Fruit fly (Drosophila melanogaster) whole organism, embryonic: Measurements from ENCODE around the gene Paics.

Source experiments
- Adf1 ChIP-seq: fragments of 200-800 bp; sonication (Bioruptor generic); IDR thresholded peaks from 2 replicates; pipeline ENCODE4 v1.3.6; 2022; ENCODE audit warnings: missing biosample characterization, missing genetic modification characterization
- B-H2 ChIP-seq: fragments of 200-800 bp; sonication (Bioruptor generic); optimal IDR thresholded peaks from 2 replicates; lab custom pipeline; 2018; ENCODE audit warnings: missing biosample characterization, mild to moderate bottlenecking, missing genetic modification characterization
- Bgb ChIP-seq: fragments of 200-800 bp; sonication (Bioruptor generic); IDR thresholded peaks from 2 replicates; pipeline ENCODE4 v1.3.6; 2022; ENCODE audit warnings: missing biosample characterization, missing genetic modification characterization; ENCODE audit not compliant: partially characterized antibody
- CG12769 ChIP-seq: fragments of 200-800 bp; sonication (Bioruptor generic); optimal IDR thresholded peaks from 2 replicates; lab custom pipeline; 2019; ENCODE audit warnings: missing biosample characterization, mild to moderate bottlenecking, missing genetic modification characterization, moderate library complexity
- CG13894 ChIP-seq: fragments of 200-800 bp; sonication (Bioruptor generic); optimal IDR thresholded peaks from 3 replicates; lab custom pipeline; 2018; ENCODE audit warnings: missing biosample characterization, mild to moderate bottlenecking, missing genetic modification characterization, moderate library complexity
- CG15269 ChIP-seq: fragments of 200-800 bp; sonication (Bioruptor generic); optimal IDR thresholded peaks from 2 replicates; lab custom pipeline; 2018; ENCODE audit warnings: missing biosample characterization, mild to moderate bottlenecking, missing genetic modification characterization, moderate library complexity
- CG1603 ChIP-seq: fragments of 200-800 bp; sonication (Bioruptor generic); optimal IDR thresholded peaks from 2 replicates; lab custom pipeline; 2019; ENCODE audit warnings: missing biosample characterization, mild to moderate bottlenecking, missing genetic modification characterization, moderate library complexity
- CG17361 ChIP-seq: fragments of 200-800 bp; sonication (Bioruptor generic); IDR thresholded peaks from 3 replicates; pipeline ENCODE4 v1.3.6; 2022; ENCODE audit warnings: missing biosample characterization, missing genetic modification characterization
- CG18476 ChIP-seq: fragments of 200-800 bp; sonication (Bioruptor generic); optimal IDR thresholded peaks from 2 replicates; lab custom pipeline; 2016; ENCODE audit warnings: missing biosample characterization, mild to moderate bottlenecking, missing genetic modification characterization
- CG2116 ChIP-seq: fragments of 200-800 bp; sonication (Bioruptor generic); optimal IDR thresholded peaks from 3 replicates; lab custom pipeline; 2018; ENCODE audit warnings: missing biosample characterization, mild to moderate bottlenecking, missing genetic modification characterization
- CG31388 ChIP-seq: fragments of 200-800 bp; sonication (Bioruptor generic); optimal IDR thresholded peaks from 2 replicates; lab custom pipeline; 2016; ENCODE audit warnings: missing biosample characterization, missing genetic modification characterization
- CG4820 ChIP-seq: fragments of 200-800 bp; sonication (Bioruptor generic); optimal IDR thresholded peaks from 3 replicates; lab custom pipeline; 2016; ENCODE audit warnings: missing biosample characterization, missing genetic modification characterization
- CG5953 ChIP-seq: fragments of 200-800 bp; sonication (Bioruptor generic); IDR thresholded peaks from 2 replicates; pipeline ENCODE4 v1.3.6; 2022; ENCODE audit warnings: missing biosample characterization, missing genetic modification characterization
- CG7987 ChIP-seq: fragments of 200-800 bp; sonication (Bioruptor generic); optimal IDR thresholded peaks from 2 replicates; lab custom pipeline; 2018; ENCODE audit warnings: missing biosample characterization, mild to moderate bottlenecking, missing genetic modification characterization, moderate library complexity
- CG8290 ChIP-seq, 3 experiments: fragments of 200-800 bp; sonication (Bioruptor generic); optimal IDR thresholded peaks; 2 replicates each; lab custom pipeline; 2016 to 2019; ENCODE audit warnings: missing biosample characterization in 3 of 3, missing genetic modification characterization in 3 of 3, mild to moderate bottlenecking in 2 of 3, moderate library complexity in 1 of 3
- CG9437 ChIP-seq: fragments of 200-800 bp; sonication (Bioruptor generic); optimal IDR thresholded peaks from 2 replicates; lab custom pipeline; 2018; ENCODE audit warnings: missing biosample characterization, mild to moderate bottlenecking, missing genetic modification characterization
- Doc3 ChIP-seq: fragments of 200-800 bp; sonication (Bioruptor generic); IDR thresholded peaks from 3 replicates; pipeline ENCODE4 v1.3.6; 2022; ENCODE audit warnings: missing biosample characterization, missing genetic modification characterization; ENCODE audit not compliant: partially characterized antibody
- HLH3B ChIP-seq: fragments of 200-800 bp; sonication (Bioruptor generic); IDR thresholded peaks from 2 replicates; pipeline ENCODE4 v1.3.6; 2022; ENCODE audit warnings: missing biosample characterization, missing genetic modification characterization
- HmgZ ChIP-seq: fragments of 200-800 bp; sonication (Bioruptor generic); optimal IDR thresholded peaks from 2 replicates; lab custom pipeline; 2018; ENCODE audit warnings: missing biosample characterization, mild to moderate bottlenecking, missing genetic modification characterization
- Hmr ChIP-seq: fragments of 200-800 bp; sonication (Bioruptor generic); optimal IDR thresholded peaks from 3 replicates; lab custom pipeline; 2017; ENCODE audit warnings: mild to moderate bottlenecking, missing biosample characterization, missing genetic modification reagents, missing genetic modification characterization
- Hsf ChIP-seq: fragments of 200-800 bp; sonication (Bioruptor generic); optimal IDR thresholded peaks from 3 replicates; lab custom pipeline; 2016; ENCODE audit warnings: missing biosample characterization, missing genetic modification characterization
- Kr ChIP-seq: fragments of 200-800 bp; sonication (Bioruptor generic); optimal IDR thresholded peaks from 2 replicates; lab custom pipeline; 2017; ENCODE audit warnings: missing biosample characterization, mild to moderate bottlenecking, missing genetic modification characterization
- Med ChIP-seq: fragments of 200-800 bp; sonication (Bioruptor generic); peaks from one replicate; lab custom pipeline; 2016; ENCODE audit warnings: missing biosample characterization, missing genetic modification characterization, mild to moderate bottlenecking, inconsistent platforms, moderate library complexity
- NC2β ChIP-seq: fragments of 200-800 bp; sonication (Bioruptor generic); optimal IDR thresholded peaks from 2 replicates; lab custom pipeline; 2016; ENCODE audit warnings: missing biosample characterization, missing genetic modification characterization
- Nf-YA ChIP-seq: fragments of 200-800 bp; sonication (Bioruptor generic); IDR thresholded peaks from 2 replicates; pipeline ENCODE4 v1.3.6; 2022; ENCODE audit warnings: missing biosample characterization, missing genetic modification characterization
- Scr ChIP-seq: fragments of 200-800 bp; sonication (Bioruptor generic); IDR thresholded peaks from 2 replicates; pipeline ENCODE4 v1.3.6; 2022; ENCODE audit warnings: missing biosample characterization, missing genetic modification characterization; ENCODE audit not compliant: partially characterized antibody
- Sry-δ ChIP-seq: fragments of 200-800 bp; sonication (Bioruptor generic); optimal IDR thresholded peaks from 2 replicates; lab custom pipeline; 2016; ENCODE audit warnings: missing biosample characterization, missing genetic modification characterization
- Tbp ChIP-seq: fragments of >200 bp; optimal IDR thresholded peaks from 2 replicates; lab custom pipeline; 2018; ENCODE audit warnings: missing biosample characterization, missing genetic modification characterization
- bab2 ChIP-seq: fragments of 200-800 bp; sonication (Bioruptor generic); optimal IDR thresholded peaks from 2 replicates; lab custom pipeline; 2016; ENCODE audit warnings: missing biosample characterization, missing genetic modification characterization
- bsh ChIP-seq, 2 experiments: fragments of 200-800 bp; sonication (Bioruptor generic); optimal IDR thresholded peaks; 2 replicates each; lab custom pipeline; 2017 to 2018; ENCODE audit warnings: mild to moderate bottlenecking in 2 of 2, missing biosample characterization in 2 of 2, missing genetic modification characterization in 2 of 2, moderate library complexity in 1 of 2
- chinmo ChIP-seq: fragments of 200-800 bp; sonication (Bioruptor generic); IDR thresholded peaks from 4 replicates; pipeline ENCODE4 v1.3.6; 2022; ENCODE audit warnings: missing biosample characterization, missing genetic modification characterization; ENCODE audit not compliant: partially characterized antibody
- chm ChIP-seq: fragments of 200-800 bp; sonication (Bioruptor generic); IDR thresholded peaks from 2 replicates; pipeline ENCODE4 v1.3.6; 2022; ENCODE audit warnings: missing biosample characterization, missing genetic modification characterization
- crol ChIP-seq: fragments of 200-800 bp; sonication (Bioruptor generic); IDR thresholded peaks from 2 replicates; pipeline ENCODE4 v1.3.6; 2022; ENCODE audit warnings: missing biosample characterization, missing genetic modification characterization
- cwo ChIP-seq: fragments of 200-800 bp; sonication (Bioruptor generic); optimal IDR thresholded peaks from 3 replicates; lab custom pipeline; 2017; ENCODE audit warnings: missing biosample characterization, missing genetic modification characterization, mild to moderate bottlenecking, moderate library complexity, missing genetic modification reagents
- dati ChIP-seq: fragments of 200-800 bp; sonication (Bioruptor generic); IDR thresholded peaks from 2 replicates; pipeline ENCODE4 v1.3.6; 2022; ENCODE audit warnings: missing biosample characterization, missing genetic modification characterization
- ewg ChIP-seq: fragments of 200-800 bp; sonication (Bioruptor generic); optimal IDR thresholded peaks from 3 replicates; lab custom pipeline; 2017; ENCODE audit warnings: mild to moderate bottlenecking, missing biosample characterization, missing genetic modification reagents, missing genetic modification characterization
- ftz-f1 ChIP-seq: fragments of 200-800 bp; sonication (Bioruptor generic); optimal IDR thresholded peaks from 2 replicates; lab custom pipeline; 2016; ENCODE audit warnings: missing biosample characterization, missing genetic modification characterization
- inv ChIP-seq: fragments of 200-800 bp; sonication (Bioruptor generic); IDR thresholded peaks from 2 replicates; pipeline ENCODE4 v1.3.6; 2022; ENCODE audit warnings: missing biosample characterization, missing genetic modification characterization; ENCODE audit not compliant: partially characterized antibody
- lov ChIP-seq, 2 experiments: fragments of 200-800 bp in 1 of 2; fragments of >200 bp in 1 of 2; sonication (Bioruptor generic) in 1 of 2; IDR thresholded peaks in 1 of 2; optimal IDR thresholded peaks in 1 of 2; 2 replicates in 1 of 2; 3 replicates in 1 of 2; pipeline versions ENCODE4 v1.3.6 to Lab custom; 2017 to 2022; ENCODE audit warnings: missing biosample characterization in 1 of 2, missing genetic modification characterization in 1 of 2
- mirr ChIP-seq: fragments of 200-800 bp; sonication (Bioruptor generic); optimal IDR thresholded peaks from 3 replicates; lab custom pipeline; 2018; ENCODE audit warnings: missing biosample characterization, mild to moderate bottlenecking, missing genetic modification characterization
- onecut ChIP-seq: fragments of 200-800 bp; sonication (Bioruptor generic); IDR thresholded peaks from 2 replicates; pipeline ENCODE4 v1.3.6; 2022; ENCODE audit warnings: missing biosample characterization, missing genetic modification characterization
- otp ChIP-seq: fragments of 200-800 bp; sonication (Bioruptor generic); IDR thresholded peaks from 3 replicates; pipeline ENCODE4, ENCODE4 v1.3.6; 2022; ENCODE audit warnings: missing biosample characterization, missing genetic modification characterization
- pb ChIP-seq: fragments of 200-800 bp; sonication (Bioruptor generic); optimal IDR thresholded peaks from 3 replicates; lab custom pipeline; 2016; ENCODE audit warnings: missing biosample characterization, missing genetic modification characterization
- pros ChIP-seq: fragments of 200-800 bp; sonication (Bioruptor generic); optimal IDR thresholded peaks from 3 replicates; lab custom pipeline; 2019; ENCODE audit warnings: missing biosample characterization, mild to moderate bottlenecking, missing genetic modification characterization, moderate library complexity
- rib ChIP-seq: fragments of 200-800 bp; sonication (Bioruptor generic); IDR thresholded peaks from 2 replicates; pipeline ENCODE4 v1.3.6; 2022; ENCODE audit warnings: missing biosample characterization, missing genetic modification characterization
- sd ChIP-seq: fragments of 200-800 bp; sonication (Bioruptor generic); optimal IDR thresholded peaks from 3 replicates; lab custom pipeline; 2018; ENCODE audit warnings: missing biosample characterization, mild to moderate bottlenecking, missing genetic modification characterization, moderate library complexity
- tll ChIP-seq, 2 experiments: fragments of 200-800 bp in 1 of 2; fragments of >200 bp in 1 of 2; sonication (Bioruptor generic) in 1 of 2; optimal IDR thresholded peaks; 2 replicates each; lab custom pipeline; 2017 to 2019; ENCODE audit warnings: missing biosample characterization in 2 of 2, missing genetic modification characterization in 2 of 2, mild to moderate bottlenecking in 1 of 2, moderate library complexity in 1 of 2
- wek ChIP-seq: fragments of 200-800 bp; sonication (Bioruptor generic); optimal IDR thresholded peaks from 3 replicates; lab custom pipeline; 2018; ENCODE audit warnings: missing biosample characterization, mild to moderate bottlenecking, missing genetic modification characterization, moderate library complexity
- zfh2 ChIP-seq: fragments of 200-800 bp; sonication (Bioruptor generic); optimal IDR thresholded peaks from 2 replicates; lab custom pipeline; 2016; ENCODE audit warnings: missing biosample characterization, missing genetic modification characterization

Gene Paics

dm6 chrX:12756374-12756721 is 4.1 kb downstream of the Paics start (continued):
- TF ChIP-seq Kr (GFP tag; lab: Kevin White, UChicago): no peak
- no peak for TF ChIP-seq Sry-δ (GFP tag; lab: Kevin White, UChicago)
- peak; percentile 93 for TF ChIP-seq rib (GFP tag; lab: Robert Waterston, UW)
- no peak for TF ChIP-seq CG5953
- peak; percentile 54; the same call in 1 of the 2 replicates for TF ChIP-seq Bgb (GFP tag; lab: Robert Waterston, UW)
- TF ChIP-seq Doc3: no peak
- TF ChIP-seq cwo (GFP tag; lab: Kevin White, UChicago): no peak
- no peak for TF ChIP-seq zfh2 (GFP tag; lab: Kevin White, UChicago)
- TF ChIP-seq Hmr: no peak
- peak; percentile 67 for TF ChIP-seq CG13894 (tag; lab: Kevin White, UChicago)
- TF ChIP-seq pb (GFP tag; lab: Kevin White, UChicago): no peak
- no peak for TF ChIP-seq bsh (GFP tag; optimal IDR thresholded peaks at IDR 0.05; lab: Kevin White, UChicago)
- peak; percentile 76 for TF ChIP-seq Med (GFP tag; lab: Kevin White, UChicago)
- no peak for TF ChIP-seq lov (optimal IDR thresholded peaks at IDR 0.05; lab: Kevin White, UChicago)
- TF ChIP-seq lov (GFP tag; IDR thresholded peaks at IDR 0.05; lab: Robert Waterston, UW): 0 out of 3 replicates have a peak, but pooled peaks have one; percentile 40
- TF ChIP-seq mirr (GFP tag; lab: Kevin White, UChicago): peak; percentile 92
- TF ChIP-seq HLH3B: no peak
- TF ChIP-seq Nf-YA: no peak
- TF ChIP-seq dati (GFP tag; lab: Robert Waterston, UW): peak; percentile 5; the same call in 1 of the 2 replicates
- no peak for TF ChIP-seq CG2116 (GFP tag; lab: Kevin White, UChicago)
- TF ChIP-seq otp (GFP tag; lab: Robert Waterston, UW): no peak
- no peak for TF ChIP-seq HmgZ (tag; lab: Kevin White, UChicago)
- no peak for TF ChIP-seq ewg (GFP tag; lab: Kevin White, UChicago)
- TF ChIP-seq CG18476 (GFP tag; lab: Kevin White, UChicago): no peak
- peak; percentile 99 for TF ChIP-seq ftz-f1 (GFP tag; lab: Kevin White, UChicago)
- peak; percentile 91 for TF ChIP-seq CG12769 (tag; lab: Kevin White, UChicago)
- no peak for TF ChIP-seq bab2 (GFP tag; lab: Kevin White, UChicago)
- peak; percentile 94 for TF ChIP-seq chinmo (GFP tag; lab: Robert Waterston, UW)
- no peak for TF ChIP-seq CG8290 (GFP tag; optimal IDR thresholded peaks at IDR 0.05; lab: Kevin White, UChicago)
- TF ChIP-seq CG8290 (tag; optimal IDR thresholded peaks at IDR 0.05; lab: Kevin White, UChicago): peak in 1 of 2 experiments; percentile 69
- no peak for TF ChIP-seq CG9437 (GFP tag; lab: Kevin White, UChicago)
- TF ChIP-seq sd (tag; lab: Kevin White, UChicago): peak; percentile 67
- no peak for TF ChIP-seq NC2β (GFP tag; lab: Kevin White, UChicago)
- TF ChIP-seq CG15269 (tag; lab: Kevin White, UChicago): no peak
- TF ChIP-seq Tbp (GFP tag; lab: Kevin White, UChicago): no peak
- peak; percentile 58 for TF ChIP-seq pros (GFP tag; lab: Kevin White, UChicago)
- no peak for TF ChIP-seq CG31388
- TF ChIP-seq CG17361 (GFP tag; lab: Robert Waterston, UW): peak; percentile 24; the same call in 1 of the 3 replicates
- TF ChIP-seq CG1603 (tag; lab: Kevin White, UChicago): peak; percentile 0
- peak; percentile 24; the same call in 1 of the 2 replicates for TF ChIP-seq inv (GFP tag; lab: Robert Waterston, UW)
- TF ChIP-seq tll (GFP tag; optimal IDR thresholded peaks at IDR 0.05; lab: Kevin White, UChicago): peak in 1 of 2 experiments; percentile 69
- TF ChIP-seq Scr (GFP tag; lab: Robert Waterston, UW): no peak
- peak; percentile 58 for TF ChIP-seq B-H2 (GFP tag; lab: Kevin White, UChicago)
- TF ChIP-seq chm (GFP tag; lab: Robert Waterston, UW): no peak
- TF ChIP-seq wek (GFP tag; lab: Kevin White, UChicago): peak; percentile 4
- TF ChIP-seq CG7987 (GFP tag; lab: Kevin White, UChicago): peak; percentile 27
- no peak for TF ChIP-seq CG4820 (GFP tag; lab: Kevin White, UChicago)
- no peak for TF ChIP-seq onecut (GFP tag; lab: Robert Waterston, UW)
- TF ChIP-seq Adf1: peak; percentile 77
- TF ChIP-seq Hsf: no peak
- peak; percentile 99 for TF ChIP-seq crol (GFP tag; lab: Robert Waterston, UW)
